Fruit fly (Drosophila melanogaster): Measurements from ENCODE around the gene CG14722.

CG14722 gene

dm6 chr3R:11749297-11750293 is 7.9 kb downstream of the CG14722 start, which contains the start of gene CG6923 (continued):
- TF ChIP-seq Sry-β (GFP tag; optimal IDR thresholded peaks at IDR 0.05): peak; percentile 31
- no peak for TF ChIP-seq cg (GFP tag; optimal IDR thresholded peaks at IDR 0.05)
- peak; percentile 80 for TF ChIP-seq tna (GFP tag; IDR thresholded peaks at IDR 0.05; ENCODE audit: partially characterized antibody)
- TF ChIP-seq en (GFP tag; optimal IDR thresholded peaks at IDR 0.05): no peak
- no peak for TF ChIP-seq Bteb2 (GFP tag; optimal IDR thresholded peaks at IDR 0.05)
- peak; percentile 19 for TF ChIP-seq CG2116 (GFP tag; optimal IDR thresholded peaks at IDR 0.05)
- no peak for TF ChIP-seq cas (GFP tag; IDR thresholded peaks at IDR 0.05)
- TF ChIP-seq esg (GFP tag; conservative IDR thresholded peaks at IDR 0.05): no peak
- peak; percentile 21 for TF ChIP-seq CG14710 (tag; optimal IDR thresholded peaks at IDR 0.05)
- peak; percentile 66 for TF ChIP-seq Ets65A (GFP tag)
- peak; percentile 75 for TF ChIP-seq nerfin-2 (GFP tag; IDR thresholded peaks at IDR 0.05; ENCODE audit: partially characterized antibody)
- peak; percentile 89 for TF ChIP-seq bbx (GFP tag; IDR thresholded peaks at IDR 0.05; ENCODE audit: partially characterized antibody)
- TF ChIP-seq CG9932 (GFP tag; IDR thresholded peaks at IDR 0.05): 0 out of 2 replicates have a peak, but pooled peaks have one; percentile 10
- peak; percentile 79 for TF ChIP-seq CG14860 (GFP tag; IDR thresholded peaks at IDR 0.05; ENCODE audit: partially characterized antibody)
- TF ChIP-seq CG11695 (GFP tag; IDR thresholded peaks at IDR 0.05): no peak
- TF ChIP-seq trh (GFP tag; optimal IDR thresholded peaks at IDR 0.05): no peak
- no peak for TF ChIP-seq dan (GFP tag; IDR thresholded peaks at IDR 0.05)
- TF ChIP-seq ac (GFP tag; optimal IDR thresholded peaks at IDR 0.05): no peak
- no peak for TF ChIP-seq ranshi (GFP tag; IDR thresholded peaks at IDR 0.05)
- TF ChIP-seq CG34224 (GFP tag; IDR thresholded peaks at IDR 0.05; ENCODE audit: partially characterized antibody): peak; percentile 74
- peak; percentile 79 for TF ChIP-seq CG13287 (GFP tag; IDR thresholded peaks at IDR 0.05; ENCODE audit: partially characterized antibody)
- TF ChIP-seq CG33213 (GFP tag; optimal IDR thresholded peaks at IDR 0.05): peak; percentile 0
- TF ChIP-seq zen2 (GFP tag; IDR thresholded peaks at IDR 0.05; ENCODE audit: partially characterized antibody): peak; percentile 82
- TF ChIP-seq gfzf (GFP tag; optimal IDR thresholded peaks at IDR 0.05): peak; percentile 73
- TF ChIP-seq CG8924 (tag; optimal IDR thresholded peaks at IDR 0.05): no peak
- peak; percentile 50 for TF ChIP-seq CoRest (tag; optimal IDR thresholded peaks at IDR 0.05)
- no peak for TF ChIP-seq az2 (GFP tag; optimal IDR thresholded peaks at IDR 0.05)
- TF ChIP-seq cato (GFP tag; optimal IDR thresholded peaks at IDR 0.05; ENCODE audit: borderline replicate concordance): no peak
- peak; percentile 24 for TF ChIP-seq Lhr (GFP tag; optimal IDR thresholded peaks at IDR 0.05)
- peak; percentile 87 for TF ChIP-seq Scr (GFP tag; IDR thresholded peaks at IDR 0.05; ENCODE audit: partially characterized antibody)
- TF ChIP-seq sens (GFP tag): peak; percentile 66
- no peak for TF ChIP-seq CG7271 (tag; optimal IDR thresholded peaks at IDR 0.05)
- TF ChIP-seq knrl (GFP tag; IDR thresholded peaks at IDR 0.05; ENCODE audit: partially characterized antibody): peak; percentile 90
- TF ChIP-seq inv (GFP tag; IDR thresholded peaks at IDR 0.05; ENCODE audit: partially characterized antibody): peak; percentile 88
- TF ChIP-seq CG2129 (GFP tag; IDR thresholded peaks at IDR 0.05; ENCODE audit: partially characterized antibody): peak; percentile 81
- no peak for TF ChIP-seq CG1792 (GFP tag; optimal IDR thresholded peaks at IDR 0.05)
- peak; percentile 51 for TF ChIP-seq CG4617 (GFP tag; optimal IDR thresholded peaks at IDR 0.05; ENCODE audit: borderline replicate concordance)
- TF ChIP-seq Med (GFP tag): peak; percentile 74
- TF ChIP-seq ttk (GFP tag; IDR thresholded peaks at IDR 0.05): no peak
- peak; percentile 35 for TF ChIP-seq CG17186 (GFP tag; optimal IDR thresholded peaks at IDR 0.05)
- TF ChIP-seq CG10654 (GFP tag; optimal IDR thresholded peaks at IDR 0.05): no peak
- no peak for TF ChIP-seq sd (tag; optimal IDR thresholded peaks at IDR 0.05)
- no peak for TF ChIP-seq CG3407 (GFP tag; optimal IDR thresholded peaks at IDR 0.05)
- peak; percentile 23 for TF ChIP-seq phol (tag; optimal IDR thresholded peaks at IDR 0.05)
- no peak for TF ChIP-seq sug (tag; optimal IDR thresholded peaks at IDR 0.05)
- TF ChIP-seq Sry-δ (GFP tag; optimal IDR thresholded peaks at IDR 0.05): peak; percentile 84
- TF ChIP-seq Dref (GFP tag; IDR thresholded peaks at IDR 0.05): peak; percentile 62
